Worm (Caenorhabditis elegans) whole organism, L2 larva: ENCODE measurements around the gene ZK673.1.
A peak's percentile ranks its signal among the peaks of the same experiment; 100 is the strongest.

Experiments used
- C34F6.9 ChIP-seq: fragments of 150-350 bp; optimal IDR thresholded peaks from 2 replicates; lab custom pipeline; 2014; ENCODE audit warnings: missing biosample characterization, missing genetic modification characterization
- F13H6.1 ChIP-seq: sonication (generic microtip); optimal IDR thresholded peaks from 2 replicates; lab custom pipeline; 2016; ENCODE audit warnings: missing genetic modification characterization, missing compliant biosample characterization
- R02D3.7 ChIP-seq: fragments of 150-350 bp; optimal IDR thresholded peaks from 2 replicates; lab custom pipeline; 2014; ENCODE audit warnings: missing biosample characterization, missing genetic modification characterization
- ZK546.5 ChIP-seq: sonication (generic microtip); optimal IDR thresholded peaks from 2 replicates; lab custom pipeline; 2017; ENCODE audit warnings: missing biosample characterization, missing genetic modification characterization
- aly-2 ChIP-seq: fragments of 150-350 bp; optimal IDR thresholded peaks from 2 replicates; lab custom pipeline; 2014; ENCODE audit warnings: missing biosample characterization, missing genetic modification characterization
- ama-1 ChIP-seq: fragments of 150-350 bp; optimal IDR thresholded peaks from 2 replicates; lab custom pipeline; 2018; ENCODE audit warnings: inconsistent platforms
- ceh-82 ChIP-seq: fragments of 150-350 bp; optimal IDR thresholded peaks from 2 replicates; lab custom pipeline; 2014; ENCODE audit warnings: missing biosample characterization, missing genetic modification characterization
- egl-27 ChIP-seq: sonication (generic microtip); optimal IDR thresholded peaks from 3 replicates; lab custom pipeline; 2017; ENCODE audit warnings: missing biosample characterization, missing genetic modification reagents, missing genetic modification characterization
- elt-1 ChIP-seq: fragments of 150-350 bp; optimal IDR thresholded peaks from 2 replicates; lab custom pipeline; 2014; ENCODE audit warnings: missing biosample characterization, missing genetic modification characterization
- elt-3 ChIP-seq: sonication (generic microtip); optimal IDR thresholded peaks from 2 replicates; lab custom pipeline; 2017; ENCODE audit warnings: missing biosample characterization, missing genetic modification characterization
- fos-1 ChIP-seq: fragments of 150-350 bp; optimal IDR thresholded peaks from 2 replicates; lab custom pipeline; 2014; ENCODE audit warnings: missing biosample characterization, missing genetic modification characterization
- gmeb-1 ChIP-seq: fragments of 150-350 bp; optimal IDR thresholded peaks from 2 replicates; lab custom pipeline; 2014; ENCODE audit warnings: missing biosample characterization, missing genetic modification characterization
- lin-11 ChIP-seq: fragments of 150-350 bp; sonication (generic microtip); optimal IDR thresholded peaks from 2 replicates; lab custom pipeline; 2014; ENCODE audit warnings: missing biosample characterization, missing genetic modification characterization, inconsistent platforms, mixed read lengths
- lin-13 ChIP-seq: fragments of 150-350 bp; optimal IDR thresholded peaks from 2 replicates; lab custom pipeline; 2014; ENCODE audit warnings: missing biosample characterization, missing genetic modification reagents, missing genetic modification characterization
- mab-5 ChIP-seq: fragments of 150-350 bp; optimal IDR thresholded peaks from 2 replicates; lab custom pipeline; 2014; ENCODE audit warnings: missing biosample characterization, missing genetic modification characterization
- mbf-1 ChIP-seq: sonication (generic microtip); optimal IDR thresholded peaks from 2 replicates; lab custom pipeline; 2017; ENCODE audit warnings: missing biosample characterization, missing genetic modification characterization
- nhr-10 ChIP-seq: sonication (generic microtip); optimal IDR thresholded peaks from 2 replicates; lab custom pipeline; 2017; ENCODE audit warnings: missing biosample characterization, missing genetic modification characterization
- nhr-12 ChIP-seq: fragments of 150-350 bp; optimal IDR thresholded peaks from 2 replicates; lab custom pipeline; 2014; ENCODE audit warnings: missing biosample characterization, missing genetic modification characterization
- nhr-129 ChIP-seq: fragments of 150-350 bp; optimal IDR thresholded peaks from 2 replicates; lab custom pipeline; 2014; ENCODE audit warnings: missing biosample characterization, missing genetic modification characterization
- nhr-21 ChIP-seq: fragments of 150-350 bp; optimal IDR thresholded peaks from 2 replicates; lab custom pipeline; 2014; ENCODE audit warnings: missing biosample characterization, missing genetic modification characterization
- nhr-23 ChIP-seq: fragments of 150-350 bp; optimal IDR thresholded peaks from 2 replicates; lab custom pipeline; 2014; ENCODE audit warnings: missing biosample characterization, missing genetic modification reagents, missing genetic modification characterization
- nhr-237 ChIP-seq: fragments of 150-350 bp; optimal IDR thresholded peaks from 2 replicates; lab custom pipeline; 2014; ENCODE audit warnings: missing biosample characterization, missing genetic modification characterization
- nhr-25 ChIP-seq: fragments of 150-350 bp; sonication (generic microtip); optimal IDR thresholded peaks from 3 replicates; lab custom pipeline; 2014; ENCODE audit warnings: missing biosample characterization, missing genetic modification characterization
- peb-1 ChIP-seq: fragments of 150-350 bp; optimal IDR thresholded peaks from 2 replicates; lab custom pipeline; 2014; ENCODE audit warnings: missing biosample characterization, missing genetic modification characterization
- sem-4 ChIP-seq: fragments of 150-350 bp; optimal IDR thresholded peaks from 2 replicates; lab custom pipeline; 2014; ENCODE audit warnings: missing biosample characterization, missing genetic modification reagents, missing genetic modification characterization
- skn-1 ChIP-seq: sonication (generic microtip); optimal IDR thresholded peaks from 2 replicates; lab custom pipeline; 2017; ENCODE audit warnings: missing biosample characterization, missing genetic modification characterization
- sma-3 ChIP-seq: sonication (generic microtip); optimal IDR thresholded peaks from 2 replicates; lab custom pipeline; 2016; ENCODE audit warnings: missing genetic modification reagents, missing genetic modification characterization, missing compliant biosample characterization
- sma-9 ChIP-seq, 2 experiments: fragments of 150-350 bp in 1 of 2; sonication (generic microtip) in 1 of 2; optimal IDR thresholded peaks; 2 replicates each; lab custom pipeline; 2014 to 2016; ENCODE audit warnings: missing genetic modification characterization in 2 of 2, mild to moderate bottlenecking in 1 of 2, missing biosample characterization in 1 of 2, missing compliant biosample characterization in 1 of 2, missing genetic modification reagents in 1 of 2, moderate library complexity in 1 of 2
- snpc-4 ChIP-seq: fragments of 150-350 bp; optimal IDR thresholded peaks from 2 replicates; lab custom pipeline; 2014; ENCODE audit warnings: missing biosample characterization, missing genetic modification characterization
- unc-39 ChIP-seq: fragments of 150-350 bp; optimal IDR thresholded peaks from 2 replicates; lab custom pipeline; 2014; ENCODE audit warnings: missing biosample characterization, missing genetic modification characterization
- unc-55 ChIP-seq: fragments of 150-350 bp; sonication (generic microtip); optimal IDR thresholded peaks from 3 replicates; lab custom pipeline; 2014; ENCODE audit warnings: missing biosample characterization, missing genetic modification reagents, missing genetic modification characterization
- ztf-1 ChIP-seq: fragments of 200-800 bp; sonication (Bioruptor generic); conservative IDR thresholded peaks from 2 replicates; pipeline ENCODE4 v1.3.6; 2022; ENCODE audit warnings: missing genetic modification characterization, missing compliant biosample characterization

The ZK673.1 gene

ce11 chrII:10481824-10482556, 39.0 kb downstream of the ZK673.1 start, which contains the start of the genes clec-60 and ZK666.11:
Gene clec-60, minus strand, starts transcription at chrII:10481874.
Gene ZK666.11, plus strand, starts transcription at chrII:10482522.
- TF ChIP-seq fos-1 (tag; lab: Kevin White, UChicago) (peak; percentile 28), mbf-1 (no peak), nhr-129 (no peak)

- TF ChIP-seq fos-1 (tag; lab: Kevin White, UChicago) (peak; percentile 24), elt-1 (no peak)
- TF ChIP-seq, all 48 proteins: peak for 1
Measured at ce11 chrII:10482899-10483298, 40.0 kb downstream of the ZK673.1 start.

ce11 chrII:10483860-10484259, 40.9 kb downstream of the ZK673.1 start:
- no peak for TF ChIP-seq nhr-10 (tag; lab: Kevin White, UChicago)
- no peak for TF ChIP-seq elt-1
- no peak for TF ChIP-seq C34F6.9 (tag; lab: Kevin White, UChicago)
- TF ChIP-seq sem-4 (tag; lab: Kevin White, UChicago), result no peak
- TF ChIP-seq unc-55 (GFP tag; lab: Kevin White, UChicago), result no peak
- TF ChIP-seq nhr-25 (tag; lab: Kevin White, UChicago), result no peak
- TF ChIP-seq egl-27 (tag; lab: Kevin White, UChicago), result no peak
- no peak for TF ChIP-seq ceh-82 (tag; lab: Kevin White, UChicago)
- TF ChIP-seq aly-2, result no peak
- no peak for TF ChIP-seq nhr-21 (tag; lab: Kevin White, UChicago)
- TF ChIP-seq ZK546.5 (tag; lab: Kevin White, UChicago), result no peak
- no peak for TF ChIP-seq nhr-12 (tag; lab: Kevin White, UChicago)
- no peak for TF ChIP-seq unc-39 (tag; lab: Kevin White, UChicago)
- TF ChIP-seq peb-1 (tag; lab: Kevin White, UChicago), result no peak
- no peak for TF ChIP-seq ztf-1 (GFP tag; lab: Robert Waterston, UW)
- no peak for TF ChIP-seq F13H6.1 (tag; lab: Kevin White, UChicago)
- TF ChIP-seq nhr-23, result no peak
- no peak for TF ChIP-seq elt-3 (tag; lab: Kevin White, UChicago)
- no peak for TF ChIP-seq nhr-237 (tag; lab: Kevin White, UChicago)
- TF ChIP-seq skn-1 (tag; lab: Kevin White, UChicago), result no peak

ce11 chrII:10485640-10486039, 42.7 kb downstream of the ZK673.1 start:
- TF ChIP-seq sma-3 (GFP tag; lab: Kevin White, UChicago), result no peak
- TF ChIP-seq fos-1 (tag; lab: Kevin White, UChicago), result peak; percentile 55
- TF ChIP-seq, all 48 proteins: peak for 1

DNA sequence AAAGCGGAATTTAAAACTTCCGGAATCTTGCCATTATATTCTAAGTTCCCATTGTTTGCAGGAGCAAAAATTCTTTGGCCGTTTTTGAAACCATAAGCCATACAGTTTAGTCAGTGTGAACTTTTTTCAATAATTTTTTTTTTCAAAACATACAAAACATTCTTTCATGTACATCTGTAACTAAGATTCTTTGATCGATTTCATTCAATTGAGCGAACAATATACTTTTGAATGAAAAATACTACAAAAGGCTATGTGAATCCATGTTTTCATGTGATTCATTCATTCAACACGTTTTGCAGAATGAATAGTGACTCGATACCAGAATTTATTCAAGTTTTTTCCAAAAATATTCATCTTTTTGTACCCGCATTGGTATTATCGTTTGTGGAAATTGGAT, 43.8 kb downstream of the ZK673.1 start, which contains the start of gene ZK666.15:
ZK666.15 (plus strand) TSS at position 301 of the 400 bp plus-strand sequence.
- TF ChIP-seq mbf-1 (no peak), nhr-237 (tag; lab: Kevin White, UChicago) (no peak), lin-11 (tag; lab: Kevin White, UChicago) (no peak), nhr-21 (tag; lab: Kevin White, UChicago) (no peak), R02D3.7 (no peak), gmeb-1 (no peak), ama-1 (lab: Kevin White, UChicago) (no peak), sma-9 (GFP tag; optimal IDR thresholded peaks at IDR 0.05; lab: Kevin White, UChicago) (no peak), sma-9 (tag; optimal IDR thresholded peaks at IDR 0.05; lab: Kevin White, UChicago) (no peak)

- no peak for TF ChIP-seq mab-5 (tag; lab: Kevin White, UChicago)
- TF ChIP-seq sem-4 (tag; lab: Kevin White, UChicago), result no peak
- TF ChIP-seq lin-13 (GFP tag; lab: Kevin White, UChicago), result no peak
- TF ChIP-seq snpc-4 (tag; lab: Kevin White, UChicago), result no peak
- TF ChIP-seq ZK546.5 (tag; lab: Kevin White, UChicago), result no peak
- no peak for TF ChIP-seq nhr-10 (tag; lab: Kevin White, UChicago)
Measured at ce11 chrII:10490329-10490728, 47.4 kb downstream of the ZK673.1 start, which contains the start of gene clec-61. Gene clec-61, minus strand, starts transcription at chrII:10490537.
